Fruit fly (Drosophila melanogaster) whole organism, embryonic: ENCODE data around the gene nop5.
A peak's percentile ranks its signal among the peaks of the same experiment; 100 is the strongest.

Experiments used
- Aef1 ChIP-seq: fragments of 200-800 bp; sonication (Bioruptor generic); IDR thresholded peaks from 3 replicates; pipeline ENCODE4 v1.3.6; 2022; ENCODE audit warnings: missing biosample characterization, missing genetic modification characterization
- Atf-2 ChIP-seq: fragments of 200-800 bp; sonication (Bioruptor generic); optimal IDR thresholded peaks from 2 replicates; lab custom pipeline; 2016; ENCODE audit warnings: missing biosample characterization, missing genetic modification characterization
- B-H1 ChIP-seq: fragments of 200-800 bp; sonication (Bioruptor generic); IDR thresholded peaks from 3 replicates; pipeline ENCODE4 v1.3.6; 2022; ENCODE audit warnings: missing biosample characterization, missing genetic modification characterization
- CG10462 ChIP-seq: fragments of 200-800 bp; sonication (Bioruptor generic); optimal IDR thresholded peaks from 2 replicates; lab custom pipeline; 2016; ENCODE audit warnings: missing biosample characterization, missing genetic modification characterization
- CG11398 ChIP-seq: fragments of 200-800 bp; sonication (Bioruptor generic); optimal IDR thresholded peaks from 2 replicates; lab custom pipeline; 2016; ENCODE audit warnings: missing biosample characterization, missing genetic modification characterization
- CG12104 ChIP-seq: fragments of 200-800 bp; sonication (Bioruptor generic); optimal IDR thresholded peaks from 3 replicates; lab custom pipeline; 2016; ENCODE audit warnings: missing biosample characterization, missing genetic modification characterization
- CG13123 ChIP-seq: fragments of 200-800 bp; sonication (Bioruptor generic); optimal IDR thresholded peaks from 2 replicates; lab custom pipeline; 2016; ENCODE audit warnings: missing biosample characterization, missing genetic modification characterization
- CG15696 ChIP-seq: fragments of 200-800 bp; sonication (Bioruptor generic); optimal IDR thresholded peaks from 2 replicates; lab custom pipeline; 2019; ENCODE audit warnings: missing biosample characterization, mild to moderate bottlenecking, missing genetic modification characterization, moderate library complexity
- CG16779 ChIP-seq: fragments of 200-800 bp; sonication (Bioruptor generic); IDR thresholded peaks from 2 replicates; pipeline ENCODE4 v1.3.6; 2022; ENCODE audit warnings: missing biosample characterization, missing genetic modification characterization
- CG17359 ChIP-seq: fragments of 200-800 bp; sonication (Bioruptor generic); optimal IDR thresholded peaks from 3 replicates; lab custom pipeline; 2018; ENCODE audit warnings: missing biosample characterization, mild to moderate bottlenecking, missing genetic modification characterization, moderate library complexity
- CG17361 ChIP-seq: fragments of 200-800 bp; sonication (Bioruptor generic); IDR thresholded peaks from 3 replicates; pipeline ENCODE4 v1.3.6; 2022; ENCODE audit warnings: missing biosample characterization, missing genetic modification characterization
- CG17829 ChIP-seq: fragments of 200-800 bp; optimal IDR thresholded peaks from 2 replicates; lab custom pipeline; 2019; ENCODE audit warnings: missing biosample characterization, mild to moderate bottlenecking, missing genetic modification characterization, moderate library complexity
- CG2120 ChIP-seq: fragments of 200-800 bp; sonication (Bioruptor generic); optimal IDR thresholded peaks from 3 replicates; lab custom pipeline; 2016; ENCODE audit warnings: missing biosample characterization, missing genetic modification characterization
- CG2875 ChIP-seq: fragments of 200-800 bp; sonication (Bioruptor generic); optimal IDR thresholded peaks from 2 replicates; lab custom pipeline; 2017; ENCODE audit warnings: missing biosample characterization, mild to moderate bottlenecking, missing genetic modification characterization, missing genetic modification reagents
- CG3065 ChIP-seq: fragments of 200-800 bp; sonication (Bioruptor generic); optimal IDR thresholded peaks from 2 replicates; lab custom pipeline; 2016; ENCODE audit warnings: missing biosample characterization, missing genetic modification characterization
- CG31441 ChIP-seq: fragments of 200-800 bp; sonication (Bioruptor generic); IDR thresholded peaks from 2 replicates; pipeline ENCODE4 v1.3.6; 2022; ENCODE audit warnings: missing biosample characterization, missing genetic modification characterization
- CG3281 ChIP-seq: fragments of 200-800 bp; sonication (Bioruptor generic); optimal IDR thresholded peaks from 3 replicates; lab custom pipeline; 2017; ENCODE audit warnings: missing biosample characterization, mild to moderate bottlenecking, missing genetic modification characterization
- CG34376 ChIP-seq: fragments of 200-800 bp; sonication (Bioruptor generic); optimal IDR thresholded peaks from 2 replicates; lab custom pipeline; 2018; ENCODE audit warnings: missing biosample characterization, mild to moderate bottlenecking, missing genetic modification characterization
- CG3838 ChIP-seq: fragments of 200-800 bp; sonication (Bioruptor generic); optimal IDR thresholded peaks from 3 replicates; lab custom pipeline; 2016; ENCODE audit warnings: missing biosample characterization, missing genetic modification characterization
- CG4404 ChIP-seq: fragments of 200-800 bp; sonication (Bioruptor generic); IDR thresholded peaks from 2 replicates; pipeline ENCODE4 v1.3.6; 2022; ENCODE audit warnings: missing biosample characterization, missing genetic modification characterization
- CG4707 ChIP-seq: fragments of 200-800 bp; sonication (Bioruptor generic); optimal IDR thresholded peaks from 2 replicates; lab custom pipeline; 2018; ENCODE audit warnings: missing biosample characterization, mild to moderate bottlenecking, missing genetic modification characterization, moderate library complexity
- CG6175 ChIP-seq: fragments of 200-800 bp; sonication (Bioruptor generic); IDR thresholded peaks from 3 replicates; pipeline ENCODE4 v1.3.6; 2022; ENCODE audit warnings: missing biosample characterization, missing genetic modification characterization
- CG7357 ChIP-seq: fragments of 200-800 bp; sonication (Bioruptor generic); IDR thresholded peaks from 3 replicates; pipeline ENCODE4 v1.3.6; 2022; ENCODE audit warnings: missing biosample characterization, missing genetic modification characterization
- CG9932 ChIP-seq: fragments of 200-800 bp; sonication (Bioruptor generic); IDR thresholded peaks from 2 replicates; pipeline ENCODE4 v1.3.6; 2022; ENCODE audit warnings: missing biosample characterization, missing genetic modification characterization
- Dbx ChIP-seq: fragments of 200-800 bp; sonication (Bioruptor generic); IDR thresholded peaks from 3 replicates; pipeline ENCODE4 v1.3.6; 2022; ENCODE audit warnings: missing biosample characterization, missing genetic modification characterization
- Doc3 ChIP-seq: fragments of 200-800 bp; sonication (Bioruptor generic); IDR thresholded peaks from 3 replicates; pipeline ENCODE4 v1.3.6; 2022; ENCODE audit warnings: missing biosample characterization, missing genetic modification characterization; ENCODE audit not compliant: partially characterized antibody
- HLH54F ChIP-seq: fragments of 200-800 bp; sonication (Bioruptor generic); optimal IDR thresholded peaks from 3 replicates; lab custom pipeline; 2016; ENCODE audit warnings: missing biosample characterization, missing genetic modification characterization
- Hey ChIP-seq: fragments of 200-800 bp; sonication (Bioruptor generic); optimal IDR thresholded peaks from 3 replicates; lab custom pipeline; 2018; ENCODE audit warnings: missing biosample characterization, mild to moderate bottlenecking, missing genetic modification characterization
- Hsf ChIP-seq: fragments of 200-800 bp; sonication (Bioruptor generic); optimal IDR thresholded peaks from 3 replicates; lab custom pipeline; 2016; ENCODE audit warnings: missing biosample characterization, missing genetic modification characterization
- Lpt ChIP-seq: fragments of >200 bp; optimal IDR thresholded peaks from 2 replicates; lab custom pipeline; 2018; ENCODE audit warnings: missing biosample characterization, missing genetic modification characterization
- Six4 ChIP-seq: fragments of 200-800 bp; sonication (Bioruptor generic); optimal IDR thresholded peaks from 2 replicates; lab custom pipeline; 2016; ENCODE audit warnings: missing biosample characterization, missing genetic modification characterization
- Usf ChIP-seq: fragments of 200-800 bp; sonication (Bioruptor generic); optimal IDR thresholded peaks from 2 replicates; lab custom pipeline; 2017; ENCODE audit warnings: missing genotype, missing biosample characterization, missing genetic modification characterization
- ac ChIP-seq: fragments of 200-800 bp; sonication (Bioruptor generic); optimal IDR thresholded peaks from 3 replicates; lab custom pipeline; 2017; ENCODE audit warnings: missing biosample characterization, mild to moderate bottlenecking, missing genetic modification characterization
- amos ChIP-seq: fragments of 200-800 bp; sonication (Bioruptor generic); IDR thresholded peaks from 2 replicates; pipeline ENCODE4 v1.3.6; 2022; ENCODE audit warnings: missing biosample characterization, missing genetic modification characterization; ENCODE audit not compliant: partially characterized antibody
- chinmo ChIP-seq: fragments of 200-800 bp; sonication (Bioruptor generic); IDR thresholded peaks from 4 replicates; pipeline ENCODE4 v1.3.6; 2022; ENCODE audit warnings: missing biosample characterization, missing genetic modification characterization; ENCODE audit not compliant: partially characterized antibody
- ems ChIP-seq: fragments of 200-800 bp; sonication (Bioruptor generic); optimal IDR thresholded peaks from 3 replicates; lab custom pipeline; 2016; ENCODE audit warnings: missing biosample characterization, missing genetic modification characterization
- en ChIP-seq: fragments of 200-800 bp; sonication (Bioruptor generic); optimal IDR thresholded peaks from 2 replicates; lab custom pipeline; 2016; ENCODE audit warnings: missing biosample characterization, missing genetic modification characterization
- eve ChIP-seq, 2 experiments: fragments of >200 bp; optimal IDR thresholded peaks; 2 replicates each; lab custom pipeline; 2017; ENCODE audit warnings: missing biosample characterization in 2 of 2, missing genetic modification characterization in 2 of 2
- fru ChIP-seq: fragments of >200 bp; optimal IDR thresholded peaks from 2 replicates; lab custom pipeline; 2017
- kah ChIP-seq: fragments of 200-800 bp; sonication (Bioruptor generic); optimal IDR thresholded peaks from 2 replicates; lab custom pipeline; 2018; ENCODE audit warnings: missing biosample characterization, mild to moderate bottlenecking, missing genetic modification characterization
- ken ChIP-seq: fragments of 200-800 bp; sonication (Bioruptor generic); IDR thresholded peaks from 3 replicates; pipeline ENCODE4 v1.3.6; 2022; ENCODE audit warnings: missing biosample characterization, missing genetic modification characterization
- lov ChIP-seq, 2 experiments: fragments of 200-800 bp in 1 of 2; fragments of >200 bp in 1 of 2; sonication (Bioruptor generic) in 1 of 2; IDR thresholded peaks in 1 of 2; optimal IDR thresholded peaks in 1 of 2; 2 replicates in 1 of 2; 3 replicates in 1 of 2; pipeline versions ENCODE4 v1.3.6 to Lab custom; 2017 to 2022; ENCODE audit warnings: missing biosample characterization in 1 of 2, missing genetic modification characterization in 1 of 2
- nom ChIP-seq: fragments of 200-800 bp; sonication (Bioruptor generic); optimal IDR thresholded peaks from 2 replicates; lab custom pipeline; 2017; ENCODE audit warnings: missing biosample characterization, missing genetic modification characterization, mild to moderate bottlenecking, moderate library complexity, missing genetic modification reagents
- p53 ChIP-seq: fragments of 200-800 bp; sonication (Bioruptor generic); optimal IDR thresholded peaks from 2 replicates; lab custom pipeline; 2016; ENCODE audit warnings: missing biosample characterization, missing genetic modification characterization
- sqz ChIP-seq: fragments of 200-800 bp; sonication (Bioruptor generic); optimal IDR thresholded peaks from 3 replicates; lab custom pipeline; 2018; ENCODE audit warnings: missing biosample characterization, mild to moderate bottlenecking, missing genetic modification characterization
- sr ChIP-seq: fragments of 200-800 bp; sonication (Bioruptor generic); IDR thresholded peaks from 3 replicates; pipeline ENCODE4 v1.3.6; 2022; ENCODE audit warnings: missing biosample characterization, missing genetic modification characterization
- tgo ChIP-seq: fragments of 200-800 bp; sonication (Bioruptor generic); IDR thresholded peaks from 3 replicates; pipeline ENCODE4 v1.3.6; 2022; ENCODE audit warnings: missing biosample characterization, missing genetic modification characterization
- trh ChIP-seq: fragments of 200-800 bp; sonication (Bioruptor generic); optimal IDR thresholded peaks from 2 replicates; lab custom pipeline; 2016; ENCODE audit warnings: missing biosample characterization, missing genetic modification characterization
- usp ChIP-seq: fragments of >200 bp; optimal IDR thresholded peaks from 2 replicates; lab custom pipeline; 2017; ENCODE audit warnings: missing biosample characterization, missing genetic modification characterization
- wdn ChIP-seq: fragments of 200-800 bp; sonication (Bioruptor generic); IDR thresholded peaks from 2 replicates; pipeline ENCODE4 v1.3.6; 2022; ENCODE audit warnings: missing biosample characterization, missing genetic modification characterization

The nop5 gene

DNA sequence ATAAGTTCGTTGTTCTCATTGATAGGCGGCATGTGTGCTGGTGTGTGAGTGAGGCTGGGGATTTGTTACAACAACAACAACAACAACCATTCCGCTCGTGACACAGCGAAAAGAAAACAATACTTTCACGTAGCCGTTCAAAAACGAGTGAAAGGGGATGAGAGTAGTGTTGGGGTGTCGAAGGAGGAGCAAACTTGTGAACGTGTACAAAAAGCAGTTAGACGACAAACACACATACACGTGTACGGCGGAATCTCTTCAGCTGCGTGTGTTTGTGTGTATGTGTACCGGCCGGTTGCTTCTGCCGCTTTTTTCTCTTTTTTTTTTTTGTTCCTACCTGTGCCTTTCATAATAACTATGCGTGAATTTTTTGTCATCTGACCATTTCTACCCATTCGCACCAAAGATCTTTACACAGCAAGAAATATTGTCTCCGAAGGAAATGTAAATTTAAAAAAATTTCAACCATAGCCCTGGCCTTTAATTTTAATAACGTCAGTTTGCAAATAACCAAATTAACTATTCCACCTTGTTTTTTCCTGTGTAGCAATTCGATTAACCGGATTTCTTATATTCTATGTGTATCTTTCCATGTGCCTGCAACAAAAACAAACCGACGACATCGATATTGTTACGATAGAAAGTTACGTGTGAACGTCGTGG is 3.7 kb upstream of the nop5 start (continued):
- TF ChIP-seq ac (GFP tag; lab: Kevin White, UChicago) (no peak), CG3065 (no peak), Hsf (GFP tag; lab: Kevin White, UChicago) (peak; percentile 73), nom (GFP tag; lab: Kevin White, UChicago) (peak; percentile 49), CG3838 (GFP tag; lab: Kevin White, UChicago) (no peak), en (GFP tag; lab: Kevin White, UChicago) (peak; percentile 67), CG17361 (GFP tag; lab: Robert Waterston, UW) (0 out of 3 replicates have a peak, but pooled peaks have one; percentile 58), chinmo (GFP tag; lab: Robert Waterston, UW) (0 out of 4 replicates have a peak, but pooled peaks have one; percentile 18), wdn (GFP tag; lab: Robert Waterston, UW) (no peak; the same call in 1 of the 2 replicates), CG9932 (no peak), lov (optimal IDR thresholded peaks at IDR 0.05; lab: Kevin White, UChicago) (no peak), lov (GFP tag; IDR thresholded peaks at IDR 0.05; lab: Robert Waterston, UW) (peak; percentile 69; the same call in 1 of the 3 replicates), Atf-2 (GFP tag; lab: Kevin White, UChicago) (peak; percentile 64), fru (lab: Kevin White, UChicago) (no peak), amos (GFP tag; lab: Robert Waterston, UW) (no peak), CG4707 (GFP tag; lab: Kevin White, UChicago) (no peak), CG15696 (tag; lab: Kevin White, UChicago) (peak; percentile 38), CG16779 (peak; percentile 76), ems (GFP tag; lab: Kevin White, UChicago) (peak; percentile 64), p53 (GFP tag; lab: Kevin White, UChicago) (no peak), CG13123 (GFP tag; lab: Kevin White, UChicago) (peak; percentile 19), tgo (GFP tag; lab: Robert Waterston, UW) (no peak; the same call in 1 of the 3 replicates), Aef1 (no peak; the same call in 1 of the 3 replicates), HLH54F (GFP tag; lab: Kevin White, UChicago) (peak; percentile 41), CG2120 (GFP tag; lab: Kevin White, UChicago) (peak; percentile 70), CG4404 (GFP tag; lab: Robert Waterston, UW) (no peak), CG31441 (GFP tag; lab: Robert Waterston, UW) (no peak; the same call in 1 of the 2 replicates), CG7357 (GFP tag; lab: Robert Waterston, UW) (no peak), Dbx (peak; percentile 74; the same call in 2 of the 3 replicates), Hey (tag; lab: Kevin White, UChicago) (no peak), ken (GFP tag; lab: Robert Waterston, UW) (peak; percentile 83), kah (peak; percentile 1), sr (GFP tag; lab: Robert Waterston, UW) (no peak), CG2875 (GFP tag; lab: Kevin White, UChicago) (peak; percentile 48), Doc3 (no peak), Lpt (GFP tag; lab: Kevin White, UChicago) (no peak), CG11398 (GFP tag; lab: Kevin White, UChicago) (peak; percentile 69)
- TF ChIP-seq, all 482 proteins: peak for 226

DNA sequence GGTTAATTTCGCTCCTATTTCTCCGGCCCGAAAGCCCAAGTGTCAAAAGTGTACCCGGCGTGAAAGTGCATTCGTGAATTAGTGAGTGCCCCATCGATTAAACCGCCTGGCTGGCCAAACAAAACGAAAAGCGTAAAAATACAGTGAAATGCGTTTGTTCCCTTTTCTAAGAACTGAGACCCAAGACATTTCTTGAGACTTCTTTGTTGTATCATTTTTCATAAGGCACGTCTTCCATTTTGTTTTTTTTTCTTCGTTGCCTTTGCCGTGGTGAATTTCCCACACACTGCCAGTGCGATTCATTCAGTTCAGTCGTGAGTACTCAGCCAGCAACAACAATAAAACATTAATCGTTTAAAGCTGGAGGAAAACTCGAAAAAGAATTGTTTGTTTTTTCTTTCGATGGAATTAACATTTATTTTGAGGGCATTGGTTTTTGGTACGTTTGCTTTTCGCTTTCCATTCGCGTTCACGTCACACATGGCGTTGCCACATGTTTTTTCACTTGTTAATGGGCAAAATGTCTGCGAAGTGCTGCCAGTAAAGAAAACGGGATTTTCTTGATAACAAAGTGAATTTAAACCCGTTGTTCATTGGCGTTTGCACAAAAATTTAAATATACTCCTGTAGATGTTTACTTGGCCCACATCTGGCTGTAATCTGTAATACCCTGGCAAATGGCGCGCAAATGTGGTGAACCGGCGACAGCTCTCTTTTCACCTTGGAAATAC is 3.0 kb upstream of the nop5 start:
- TF ChIP-seq B-H1 (no peak; the same call in 2 of the 3 replicates), trh (GFP tag; lab: Kevin White, UChicago) (no peak), Usf (no peak), sqz (GFP tag; lab: Kevin White, UChicago) (peak; percentile 65), CG6175 (GFP tag; lab: Robert Waterston, UW) (no peak), CG17829 (tag; lab: Kevin White, UChicago) (peak; percentile 8), eve (GFP tag; optimal IDR thresholded peaks at IDR 0.05; lab: Kevin White, UChicago) (no peak), usp (GFP tag; lab: Kevin White, UChicago) (no peak), CG12104 (GFP tag; lab: Kevin White, UChicago) (no peak), CG3281 (GFP tag; lab: Kevin White, UChicago) (peak; percentile 29), CG17359 (tag; lab: Kevin White, UChicago) (peak; percentile 14), CG10462 (no peak), CG34376 (GFP tag; lab: Kevin White, UChicago) (no peak), Six4 (GFP tag; lab: Kevin White, UChicago) (no peak)
